Worm (Caenorhabditis elegans) whole organism, L4 larva: ENCODE data around the gene C34D10.5.

Source experiments
- D1046.2 ChIP-seq: fragments of 200-800 bp; sonication (Bioruptor generic); IDR thresholded peaks from 2 replicates; pipeline ENCODE4 v1.3.6; 2022; ENCODE audit warnings: missing genetic modification characterization, missing compliant biosample characterization
- F10B5.3 ChIP-seq: sonication (generic microtip); optimal IDR thresholded peaks from 2 replicates; lab custom pipeline; 2016; ENCODE audit warnings: mild to moderate bottlenecking, missing genetic modification characterization, missing compliant biosample characterization
- F37D6.2 ChIP-seq: sonication (generic microtip); optimal IDR thresholded peaks from 2 replicates; lab custom pipeline; 2016; ENCODE audit warnings: mild to moderate bottlenecking, missing genetic modification characterization, missing compliant biosample characterization
- T20F7.1 ChIP-seq: fragments of 200-800 bp; sonication (Bioruptor generic); optimal IDR thresholded peaks from 2 replicates; lab custom pipeline; 2018; ENCODE audit warnings: mild to moderate bottlenecking, missing genetic modification characterization, missing compliant biosample characterization
- T26A8.4 ChIP-seq: fragments of 200-800 bp; sonication (Bioruptor generic); IDR thresholded peaks from 2 replicates; pipeline ENCODE4 v1.3.6; 2022; ENCODE audit warnings: missing genetic modification characterization, missing compliant biosample characterization
- Y48G9A.11 ChIP-seq: fragments of 200-800 bp; sonication (Bioruptor generic); IDR thresholded peaks from 2 replicates; pipeline ENCODE4 v1.3.6; 2022; ENCODE audit warnings: missing genetic modification reagents, missing genetic modification characterization, missing compliant biosample characterization
- Y5F2A.4 ChIP-seq: fragments of 200-800 bp; sonication (Bioruptor generic); optimal IDR thresholded peaks from 2 replicates; lab custom pipeline; 2018; ENCODE audit warnings: mild to moderate bottlenecking, missing genetic modification characterization, missing compliant biosample characterization
- ZK337.2 ChIP-seq: fragments of 200-800 bp; sonication (Bioruptor generic); IDR thresholded peaks from 2 replicates; pipeline ENCODE4 v1.3.6; 2022; ENCODE audit warnings: missing genetic modification reagents, missing genetic modification characterization, missing compliant biosample characterization
- ZK546.5 ChIP-seq, 2 experiments: sonication (generic microtip); optimal IDR thresholded peaks; 2 replicates each; lab custom pipeline; 2017; ENCODE audit warnings: missing biosample characterization in 2 of 2, missing genetic modification characterization in 2 of 2
- aha-1 ChIP-seq: fragments of 150-350 bp; peaks from one replicate; lab custom pipeline; 2014; ENCODE audit warnings: missing biosample characterization, missing genetic modification characterization
- ama-1 ChIP-seq: fragments of 150-350 bp; optimal IDR thresholded peaks from 2 replicates; lab custom pipeline; 2014; ENCODE audit warnings: inconsistent platforms, mixed read lengths
- arid-1 ChIP-seq: fragments of 200-800 bp; sonication (Bioruptor generic); conservative IDR thresholded peaks from 2 replicates; pipeline ENCODE4 v1.3.6; 2022; ENCODE audit warnings: missing genetic modification reagents, missing genetic modification characterization, missing compliant biosample characterization
- ceh-20 ChIP-seq: fragments of 200-800 bp; sonication (Bioruptor generic); IDR thresholded peaks from 2 replicates; pipeline ENCODE4 v1.3.6; 2022; ENCODE audit warnings: missing genetic modification reagents, missing genetic modification characterization, missing compliant biosample characterization
- ceh-28 ChIP-seq: fragments of 150-350 bp; optimal IDR thresholded peaks from 2 replicates; lab custom pipeline; 2014; ENCODE audit warnings: missing biosample characterization, missing genetic modification reagents, missing genetic modification characterization
- ceh-44 ChIP-seq: fragments of 200-800 bp; sonication (Bioruptor generic); IDR thresholded peaks from 2 replicates; pipeline ENCODE4 v1.3.6; 2022; ENCODE audit warnings: missing genetic modification reagents, missing genetic modification characterization, missing compliant biosample characterization
- ceh-82 ChIP-seq: sonication (generic microtip); optimal IDR thresholded peaks from 2 replicates; lab custom pipeline; 2017; ENCODE audit warnings: missing biosample characterization, missing genetic modification characterization
- ctbp-1 ChIP-seq: fragments of 200-800 bp; sonication (Bioruptor generic); IDR thresholded peaks from 2 replicates; pipeline ENCODE4 v1.3.6; 2022; ENCODE audit warnings: missing genetic modification reagents, missing genetic modification characterization, missing compliant biosample characterization
- daf-16 ChIP-seq, 3 experiments: sonication (generic microtip); optimal IDR thresholded peaks; 2 replicates each; lab custom pipeline; 2016 to 2017; ENCODE audit warnings: missing genetic modification characterization in 3 of 3, missing genetic modification reagents in 3 of 3, mild to moderate bottlenecking in 2 of 3, missing compliant biosample characterization in 2 of 3, missing biosample characterization in 1 of 3, moderate library complexity in 1 of 3
- daf-19 ChIP-seq: fragments of 200-800 bp; sonication (Bioruptor generic); conservative IDR thresholded peaks from 2 replicates; pipeline ENCODE4 v1.3.6; 2022; ENCODE audit warnings: missing genetic modification characterization, missing compliant biosample characterization
- dmd-6 ChIP-seq: fragments of 200-800 bp; sonication (Bioruptor generic); IDR thresholded peaks from 2 replicates; pipeline ENCODE4 v1.3.6; 2022; ENCODE audit warnings: missing genetic modification reagents, missing genetic modification characterization, missing compliant biosample characterization
- egl-43 ChIP-seq: fragments of 200-800 bp; sonication (Bioruptor generic); IDR thresholded peaks from 2 replicates; pipeline ENCODE4 v1.3.6; 2022; ENCODE audit warnings: missing genetic modification reagents, missing genetic modification characterization, missing compliant biosample characterization
- fkh-10 ChIP-seq: fragments of 150-350 bp; optimal IDR thresholded peaks from 2 replicates; lab custom pipeline; 2014; ENCODE audit warnings: missing biosample characterization, missing genetic modification reagents, missing genetic modification characterization
- hif-1 ChIP-seq, 2 experiments: sonication (generic microtip); optimal IDR thresholded peaks; 2 replicates each; lab custom pipeline; 2016 to 2017; ENCODE audit warnings: missing compliant biosample characterization in 2 of 2, missing genetic modification characterization in 2 of 2, missing genetic modification reagents in 2 of 2, missing genotype in 2 of 2, mild to moderate bottlenecking in 1 of 2
- hlh-11 ChIP-seq: fragments of 200-800 bp; sonication (Bioruptor generic); optimal IDR thresholded peaks from 2 replicates; lab custom pipeline; 2018; ENCODE audit warnings: mild to moderate bottlenecking, missing genetic modification characterization, missing compliant biosample characterization
- hlh-30 ChIP-seq: sonication (generic microtip); optimal IDR thresholded peaks from 2 replicates; lab custom pipeline; 2017; ENCODE audit warnings: antibody characterized with exemption, mild to moderate bottlenecking, missing genetic modification characterization, missing compliant biosample characterization; ENCODE audit not compliant: insufficient read depth
- lin-1 ChIP-seq: fragments of 200-800 bp; sonication (Bioruptor generic); IDR thresholded peaks from 2 replicates; pipeline ENCODE4 v1.3.6; 2022; ENCODE audit warnings: missing genetic modification reagents, missing genetic modification characterization, missing compliant biosample characterization
- lin-13 ChIP-seq: fragments of 150-350 bp; optimal IDR thresholded peaks from 2 replicates; lab custom pipeline; 2014; ENCODE audit warnings: missing biosample characterization, missing genetic modification reagents, missing genetic modification characterization
- lsy-2 ChIP-seq, 2 experiments: fragments of 150-350 bp in 1 of 2; sonication (generic microtip) in 1 of 2; optimal IDR thresholded peaks; 2 replicates each; lab custom pipeline; 2014 to 2017; ENCODE audit warnings: missing biosample characterization in 2 of 2, missing genetic modification characterization in 2 of 2
- mdl-1 ChIP-seq, 2 experiments: fragments of 150-350 bp in 1 of 2; sonication (generic microtip) in 1 of 2; optimal IDR thresholded peaks; 2 replicates each; lab custom pipeline; 2014 to 2017; ENCODE audit warnings: missing biosample characterization in 2 of 2, missing genetic modification characterization in 2 of 2
- mdt-29 ChIP-seq: fragments of 200-800 bp; sonication (Bioruptor generic); IDR thresholded peaks from 2 replicates; pipeline ENCODE4 v1.3.6; 2022; ENCODE audit warnings: missing genetic modification reagents, missing genetic modification characterization, missing compliant biosample characterization
- mep-1 ChIP-seq: fragments of 150-350 bp; sonication (generic microtip); optimal IDR thresholded peaks from 3 replicates; lab custom pipeline; 2014; ENCODE audit warnings: missing biosample characterization, missing genetic modification characterization
- mxl-3 ChIP-seq: fragments of 200-800 bp; sonication (Bioruptor generic); optimal IDR thresholded peaks from 2 replicates; lab custom pipeline; 2018; ENCODE audit warnings: mild to moderate bottlenecking, missing genetic modification characterization, missing compliant biosample characterization
- nhr-10 ChIP-seq: fragments of 150-350 bp; optimal IDR thresholded peaks from 2 replicates; lab custom pipeline; 2014; ENCODE audit warnings: missing biosample characterization, missing genetic modification characterization
- nhr-28 ChIP-seq: fragments of 150-350 bp; optimal IDR thresholded peaks from 2 replicates; lab custom pipeline; 2014; ENCODE audit warnings: missing biosample characterization, missing genetic modification characterization
- nhr-48 ChIP-seq: sonication (generic microtip); optimal IDR thresholded peaks from 2 replicates; lab custom pipeline; 2016; ENCODE audit warnings: mild to moderate bottlenecking, missing genetic modification characterization, missing compliant biosample characterization
- nhr-6 ChIP-seq: fragments of 150-350 bp; optimal IDR thresholded peaks from 2 replicates; lab custom pipeline; 2014; ENCODE audit warnings: missing biosample characterization, missing genetic modification characterization
- pha-4 ChIP-seq, 2 experiments: fragments of 150-350 bp in 1 of 2; fragments of 200-800 bp in 1 of 2; sonication (Bioruptor generic) in 1 of 2; IDR thresholded peaks in 1 of 2; optimal IDR thresholded peaks in 1 of 2; 2 replicates each; pipeline versions ENCODE4 v1.3.6 to Lab custom; 2014 to 2022; ENCODE audit warnings: missing genetic modification characterization in 2 of 2, missing genetic modification reagents in 2 of 2, missing biosample characterization in 1 of 2, missing compliant biosample characterization in 1 of 2
- php-3 ChIP-seq: fragments of 200-800 bp; sonication (Bioruptor generic); IDR thresholded peaks from 2 replicates; pipeline ENCODE4 v1.3.6; 2022; ENCODE audit warnings: missing genetic modification reagents, missing genetic modification characterization, missing compliant biosample characterization
- rbr-2 ChIP-seq: sonication (generic microtip); optimal IDR thresholded peaks from 2 replicates; lab custom pipeline; 2016; ENCODE audit warnings: missing genotype, missing genetic modification characterization, missing compliant biosample characterization
- saeg-2 ChIP-seq: fragments of 200-800 bp; sonication (Bioruptor generic); IDR thresholded peaks from 2 replicates; pipeline ENCODE4 v1.3.6; 2022; ENCODE audit warnings: missing genetic modification reagents, missing genetic modification characterization, missing compliant biosample characterization
- set-16 ChIP-seq: fragments of 200-800 bp; sonication (Bioruptor generic); IDR thresholded peaks from 2 replicates; pipeline ENCODE4 v1.3.6; 2022; ENCODE audit warnings: missing genetic modification reagents, missing genetic modification characterization, missing compliant biosample characterization
- skn-1 ChIP-seq: fragments of 150-350 bp; optimal IDR thresholded peaks from 2 replicates; lab custom pipeline; 2014; ENCODE audit warnings: missing biosample characterization, missing genetic modification characterization
- snpc-1.2 ChIP-seq: fragments of 200-800 bp; sonication (Bioruptor generic); IDR thresholded peaks from 2 replicates; pipeline ENCODE4 v1.3.6; 2022; ENCODE audit warnings: missing genetic modification reagents, missing genetic modification characterization, missing compliant biosample characterization
- spr-3 ChIP-seq: fragments of 200-800 bp; sonication (Bioruptor generic); optimal IDR thresholded peaks from 2 replicates; lab custom pipeline; 2018; ENCODE audit warnings: mild to moderate bottlenecking, missing genetic modification characterization, missing compliant biosample characterization
- tag-97 ChIP-seq: fragments of 200-800 bp; sonication (Bioruptor generic); IDR thresholded peaks from 2 replicates; pipeline ENCODE4 v1.3.6; 2022; ENCODE audit warnings: missing genetic modification characterization, missing compliant biosample characterization
- tra-1 ChIP-seq: fragments of 200-800 bp; sonication (Bioruptor generic); IDR thresholded peaks from 2 replicates; pipeline ENCODE4 v1.3.6; 2022; ENCODE audit warnings: missing genetic modification reagents, missing genetic modification characterization, missing compliant biosample characterization
- unc-130 ChIP-seq: sonication (generic microtip); optimal IDR thresholded peaks from 2 replicates; lab custom pipeline; 2016; ENCODE audit warnings: missing genetic modification reagents, missing genetic modification characterization, missing compliant biosample characterization
- zfp-3 ChIP-seq: fragments of 200-800 bp; sonication (Bioruptor generic); conservative IDR thresholded peaks from 2 replicates; pipeline ENCODE4 v1.3.6; 2022; ENCODE audit warnings: missing genetic modification reagents, missing genetic modification characterization, missing compliant biosample characterization

C34D10.5 gene

ce11 chrX:8017305-8017704 is 522 bp upstream of the C34D10.5 start (continued):
- TF ChIP-seq tra-1 (peak; percentile 33; the same call in 1 of the 2 replicates), F10B5.3 (tag; lab: Kevin White, UChicago) (no peak), T20F7.1 (no peak), hlh-30 (tag; lab: Kevin White, UChicago) (peak; percentile 86), lin-1 (GFP tag; lab: Robert Waterston, UW) (no peak), hif-1 (tag; optimal IDR thresholded peaks at IDR 0.05; lab: Kevin White, UChicago) (no peak), pha-4 (GFP tag; IDR thresholded peaks at IDR 0.05; lab: Robert Waterston, UW) (peak; percentile 91; the same call in 1 of the 2 replicates), pha-4 (tag; optimal IDR thresholded peaks at IDR 0.05; lab: Kevin White, UChicago) (no peak), lin-13 (no peak), aha-1 (tag; lab: Kevin White, UChicago) (peak; percentile 52), rbr-2 (tag; lab: Kevin White, UChicago) (peak; percentile 51), spr-3 (GFP tag; lab: Kevin White, UChicago) (no peak), T26A8.4 (GFP tag; lab: Robert Waterston, UW) (peak; percentile 50; the same call in 1 of the 2 replicates), daf-19 (GFP tag; lab: Robert Waterston, UW) (no peak), ceh-44 (no peak), ceh-82 (no peak), fkh-10 (GFP tag; lab: Kevin White, UChicago) (no peak), saeg-2 (peak; percentile 48; the same call in 1 of the 2 replicates), mdt-29 (no peak), Y48G9A.11 (GFP tag; lab: Robert Waterston, UW) (peak; percentile 32; the same call in 1 of the 2 replicates), skn-1 (no peak), tag-97 (no peak), mep-1 (peak; percentile 69), set-16 (GFP tag; lab: Robert Waterston, UW) (peak; percentile 100), snpc-1.2 (GFP tag; lab: Robert Waterston, UW) (no peak), ZK337.2 (no peak), arid-1 (0 out of 2 replicates have a peak, but pooled peaks have one; percentile 22), nhr-48 (no peak), unc-130 (no peak), ZK546.5 (tag; optimal IDR thresholded peaks at IDR 0.05; lab: Kevin White, UChicago) (no peak), F37D6.2 (tag; lab: Kevin White, UChicago) (peak; percentile 26)
- TF ChIP-seq, all 104 proteins: peak for 25

DNA sequence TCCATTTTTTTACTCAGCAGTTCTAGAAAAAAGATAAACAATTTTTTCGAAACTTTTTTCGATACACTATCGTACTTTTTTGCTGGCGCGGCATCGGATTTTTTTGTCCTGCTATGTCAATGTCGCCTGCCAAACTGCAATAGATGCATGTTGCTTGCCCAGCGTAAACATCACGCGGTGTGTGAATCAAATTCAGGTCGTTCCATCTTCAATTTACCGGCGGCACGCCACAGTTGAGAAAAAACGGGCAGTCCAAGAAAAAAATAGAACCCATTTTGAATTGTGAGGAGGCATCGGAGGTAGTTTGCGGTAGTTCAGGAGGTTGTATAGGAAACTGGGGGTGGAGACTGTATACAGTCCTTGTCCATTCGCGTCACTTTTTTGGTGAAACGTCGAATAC is 614 bp downstream of the C34D10.5 start:
- TF ChIP-seq ceh-28 (tag; lab: Kevin White, UChicago) (no peak), mdl-1 (tag; optimal IDR thresholded peaks at IDR 0.05; lab: Kevin White, UChicago) (peak in 1 of 2 experiments; percentile 55), D1046.2 (GFP tag; lab: Robert Waterston, UW) (peak; percentile 22; the same call in 1 of the 2 replicates), aha-1 (tag; lab: Kevin White, UChicago) (peak; percentile 63), egl-43 (GFP tag; lab: Robert Waterston, UW) (peak; percentile 42; the same call in 1 of the 2 replicates), hif-1 (tag; optimal IDR thresholded peaks at IDR 0.05; lab: Kevin White, UChicago) (peak in 1 of 2 experiments; percentile 5), ctbp-1 (GFP tag; lab: Robert Waterston, UW) (no peak), dmd-6 (GFP tag; lab: Robert Waterston, UW) (peak; percentile 55), ama-1 (lab: Kevin White, UChicago) (peak; percentile 88), pha-4 (GFP tag; IDR thresholded peaks at IDR 0.05; lab: Robert Waterston, UW) (0 out of 2 replicates have a peak, but pooled peaks have one; percentile 6), pha-4 (tag; optimal IDR thresholded peaks at IDR 0.05; lab: Kevin White, UChicago) (peak; percentile 10), nhr-10 (tag; lab: Kevin White, UChicago) (no peak), lsy-2 (tag; optimal IDR thresholded peaks at IDR 0.05; lab: Kevin White, UChicago) (peak in 1 of 2 experiments; percentile 10), Y5F2A.4 (GFP tag; lab: Kevin White, UChicago) (no peak), php-3 (GFP tag; lab: Robert Waterston, UW) (no peak), daf-16 (GFP tag; optimal IDR thresholded peaks at IDR 0.05; lab: Kevin White, UChicago) (no peak), daf-16 (tag; optimal IDR thresholded peaks at IDR 0.05; lab: Kevin White, UChicago) (peak; percentile 32), mdt-29 (peak; percentile 16; the same call in 1 of the 2 replicates), nhr-6 (tag; lab: Kevin White, UChicago) (peak; percentile 10), ZK546.5 (tag; optimal IDR thresholded peaks at IDR 0.05; lab: Kevin White, UChicago) (no peak), hlh-11 (tag; lab: Kevin White, UChicago) (peak; percentile 70), hlh-30 (tag; lab: Kevin White, UChicago) (peak; percentile 78), mxl-3 (GFP tag; lab: Kevin White, UChicago) (peak; percentile 60), nhr-28 (tag; lab: Kevin White, UChicago) (peak; percentile 23), zfp-3 (GFP tag; lab: Robert Waterston, UW) (0 out of 2 replicates have a peak, but pooled peaks have one; percentile 27), ceh-20 (0 out of 2 replicates have a peak, but pooled peaks have one; percentile 26), saeg-2 (no peak), mep-1 (peak; percentile 35)
